Worm (Caenorhabditis elegans) whole organism, midembryonic: ENCODE data around the gene ari-2.

Source experiments
- cog-1 ChIP-seq: sonication (generic microtip); optimal IDR thresholded peaks from 2 replicates; lab custom pipeline; 2016; ENCODE audit warnings: missing genetic modification characterization, missing compliant biosample characterization
- tab-1 ChIP-seq: fragments of 200-800 bp; sonication (Bioruptor generic); IDR thresholded peaks from 2 replicates; pipeline ENCODE4 v1.3.6; 2022; ENCODE audit warnings: missing genetic modification characterization, missing compliant biosample characterization

DNA sequence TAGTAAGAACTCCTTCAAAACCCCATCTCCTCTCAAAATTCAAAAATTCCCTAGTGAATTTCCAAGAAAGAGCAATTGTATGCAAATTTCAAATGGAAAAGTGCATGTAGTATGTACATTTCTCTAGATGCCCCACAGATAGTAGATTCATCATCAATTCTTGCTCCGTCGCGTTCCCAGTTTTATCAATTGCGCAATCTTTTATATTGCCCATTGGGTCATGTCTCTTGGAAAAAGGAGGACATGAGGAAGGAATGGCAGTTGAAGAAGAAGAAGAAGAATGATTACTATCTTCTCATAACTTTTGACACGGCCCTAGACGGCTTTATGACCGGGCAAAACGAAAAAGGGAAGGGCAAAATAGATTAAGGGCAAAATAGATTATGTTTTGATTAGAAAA is 44.3 kb upstream of the ari-2 start:
- TF ChIP-seq cog-1 (no peak), tab-1 (GFP tag; lab: Robert Waterston, UW) (no peak)
